Worm (Caenorhabditis elegans): ENCODE measurements around the gene rpa-1.

DNA sequence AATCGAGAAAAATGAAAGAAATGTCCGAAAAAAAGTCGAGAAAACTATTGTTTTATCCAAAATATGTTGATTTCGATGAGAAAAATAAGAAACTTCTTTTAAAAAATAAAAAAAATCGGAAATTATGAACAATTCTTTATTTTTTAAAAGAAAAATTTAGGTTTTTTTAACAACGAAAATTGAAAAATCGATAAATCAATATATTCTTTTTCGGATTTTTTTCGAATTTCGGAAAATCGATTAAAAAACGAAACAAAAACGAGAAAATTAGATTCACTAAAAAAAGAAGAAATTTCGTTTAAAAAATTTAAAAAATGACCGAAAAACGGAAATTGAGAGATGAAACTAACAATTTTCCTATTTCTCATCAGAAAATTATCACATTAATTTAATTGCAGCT lies 5.7 kb downstream of the rpa-1 start:
- TF ChIP-seq ztf-4 (tag; optimal IDR thresholded peaks at IDR 0.05) (no peak), C04F5.9 (tag; optimal IDR thresholded peaks at IDR 0.05) (no peak), nhr-28 (tag; optimal IDR thresholded peaks at IDR 0.05) (no peak), lin-35 (GFP tag; optimal IDR thresholded peaks at IDR 0.05) (no peak), nhr-47 (tag; optimal IDR thresholded peaks at IDR 0.05) (no peak)

All from whole organism, L1 larva.